Worm (Caenorhabditis elegans) whole organism, young adult: ENCODE measurements around the gene C25E10.10.
A peak's percentile ranks its signal among the peaks of the same experiment; 100 is the strongest.

Experiments
- B0261.1 ChIP-seq: sonication (generic microtip); optimal IDR thresholded peaks from 2 replicates; lab custom pipeline; 2016; ENCODE audit warnings: mild to moderate bottlenecking, missing genetic modification characterization, moderate library complexity, missing compliant biosample characterization
- B0336.3 ChIP-seq: fragments of 200-800 bp; sonication (Bioruptor generic); IDR thresholded peaks from 2 replicates; pipeline ENCODE4 v1.3.6; 2022; ENCODE audit warnings: missing genetic modification characterization, missing compliant biosample characterization
- F22D6.2 ChIP-seq: sonication (generic microtip); optimal IDR thresholded peaks from 2 replicates; lab custom pipeline; 2016; ENCODE audit warnings: mild to moderate bottlenecking, missing genetic modification characterization, missing compliant biosample characterization
- F52B5.7 ChIP-seq: sonication (generic microtip); optimal IDR thresholded peaks from 2 replicates; lab custom pipeline; 2016; ENCODE audit warnings: mild to moderate bottlenecking, missing genetic modification characterization, missing compliant biosample characterization
- F57C9.4 ChIP-seq: sonication (generic microtip); optimal IDR thresholded peaks from 2 replicates; lab custom pipeline; 2017; ENCODE audit warnings: mild to moderate bottlenecking, missing genetic modification characterization, missing compliant biosample characterization
- K12H6.12 ChIP-seq: fragments of 200-800 bp; sonication (Bioruptor generic); optimal IDR thresholded peaks from 2 replicates; lab custom pipeline; 2018; ENCODE audit warnings: mild to moderate bottlenecking, missing genetic modification characterization, missing compliant biosample characterization
- ZK185.1 ChIP-seq: sonication (generic microtip); optimal IDR thresholded peaks from 2 replicates; lab custom pipeline; 2016; ENCODE audit warnings: mild to moderate bottlenecking, missing genetic modification characterization, missing compliant biosample characterization; ENCODE audit not compliant: poor library complexity, severe bottlenecking
- akir-1 ChIP-seq: fragments of 200-800 bp; sonication (Bioruptor generic); optimal IDR thresholded peaks from 2 replicates; lab custom pipeline; 2018; ENCODE audit warnings: mild to moderate bottlenecking, missing genetic modification characterization, moderate library complexity, missing compliant biosample characterization
- ama-1 ChIP-seq, 3 experiments: fragments of 150-350 bp in 1 of 3; sonication (generic microtip) in 2 of 3; optimal IDR thresholded peaks; 2 replicates each; lab custom pipeline; 2014 to 2018; ENCODE audit warnings: missing biosample characterization in 2 of 3, missing genetic modification characterization in 2 of 3, missing genetic modification reagents in 2 of 3
- attf-3 ChIP-seq: fragments of 200-800 bp; sonication (Bioruptor generic); conservative IDR thresholded peaks from 2 replicates; pipeline ENCODE4 v1.3.6; 2022; ENCODE audit warnings: missing genetic modification reagents, missing genetic modification characterization, missing compliant biosample characterization
- attf-5 ChIP-seq: fragments of 200-800 bp; sonication (Bioruptor generic); optimal IDR thresholded peaks from 2 replicates; lab custom pipeline; 2018; ENCODE audit warnings: mild to moderate bottlenecking, missing genetic modification characterization, missing compliant biosample characterization
- cebp-1 ChIP-seq, 2 experiments: fragments of 200-800 bp in 1 of 2; sonication (Bioruptor generic) in 1 of 2; sonication (generic microtip) in 1 of 2; IDR thresholded peaks in 1 of 2; optimal IDR thresholded peaks in 1 of 2; 2 replicates each; pipeline versions ENCODE4 v1.3.6 to Lab custom; 2017 to 2022; ENCODE audit warnings: missing compliant biosample characterization in 2 of 2, missing genetic modification characterization in 2 of 2, mild to moderate bottlenecking in 1 of 2, missing genetic modification reagents in 1 of 2, moderate library complexity in 1 of 2
- cebp-2 ChIP-seq: fragments of 200-800 bp; sonication (Bioruptor generic); IDR thresholded peaks from 2 replicates; pipeline ENCODE4 v1.3.6; 2022; ENCODE audit warnings: missing genetic modification characterization, missing compliant biosample characterization
- dox-1 ChIP-seq: fragments of 200-800 bp; sonication (Bioruptor generic); IDR thresholded peaks from 2 replicates; pipeline ENCODE4 v1.3.6; 2022; ENCODE audit warnings: missing genetic modification reagents, missing genetic modification characterization, missing compliant biosample characterization
- hlh-12 ChIP-seq: sonication (generic microtip); optimal IDR thresholded peaks from 2 replicates; lab custom pipeline; 2016; ENCODE audit warnings: missing genetic modification characterization, missing compliant biosample characterization
- hlh-26 ChIP-seq: fragments of 200-800 bp; sonication (Bioruptor generic); conservative IDR thresholded peaks from 2 replicates; pipeline ENCODE4 v1.3.6; 2022; ENCODE audit warnings: missing genetic modification reagents, missing genetic modification characterization, missing compliant biosample characterization
- madf-3 ChIP-seq: fragments of 200-800 bp; sonication (Bioruptor generic); IDR thresholded peaks from 2 replicates; pipeline ENCODE4 v1.3.6; 2022; ENCODE audit warnings: missing genetic modification reagents, missing genetic modification characterization, missing compliant biosample characterization
- mcd-1 ChIP-seq: fragments of 200-800 bp; sonication (Bioruptor generic); IDR thresholded peaks from 2 replicates; pipeline ENCODE4 v1.3.6; 2022; ENCODE audit warnings: missing genetic modification reagents, missing genetic modification characterization, missing compliant biosample characterization
- nhr-120 ChIP-seq: fragments of 200-800 bp; sonication (Bioruptor generic); IDR thresholded peaks from 2 replicates; pipeline ENCODE4 v1.3.6; 2022; ENCODE audit warnings: missing genetic modification characterization, missing compliant biosample characterization
- nhr-80 ChIP-seq: sonication (generic microtip); optimal IDR thresholded peaks from 2 replicates; lab custom pipeline; 2016; ENCODE audit warnings: missing genetic modification characterization, missing compliant biosample characterization
- pha-4 ChIP-seq: fragments of 150-350 bp; sonication (generic microtip); optimal IDR thresholded peaks from 2 replicates; lab custom pipeline; 2014; ENCODE audit warnings: missing biosample characterization, missing genetic modification reagents, missing genetic modification characterization
- rcor-1 ChIP-seq: fragments of 200-800 bp; sonication (Bioruptor generic); IDR thresholded peaks from 2 replicates; pipeline ENCODE4 v1.3.6; 2022; ENCODE audit warnings: missing genetic modification reagents, missing genetic modification characterization, missing compliant biosample characterization
- snpc-1.1 ChIP-seq: sonication (generic microtip); optimal IDR thresholded peaks from 2 replicates; lab custom pipeline; 2017; ENCODE audit warnings: missing genetic modification characterization, mild to moderate bottlenecking, missing compliant biosample characterization, antibody characterized with exemption, moderate library complexity, missing genotype, missing genetic modification reagents; ENCODE audit not compliant: insufficient read depth
- snpc-1.3 ChIP-seq: sonication (generic microtip); optimal IDR thresholded peaks from 2 replicates; lab custom pipeline; 2017; ENCODE audit warnings: missing genetic modification characterization, mild to moderate bottlenecking, missing compliant biosample characterization, antibody characterized with exemption, moderate library complexity, missing genotype, missing genetic modification reagents; ENCODE audit not compliant: insufficient read depth
- snpc-3.4 ChIP-seq: sonication (generic microtip); optimal IDR thresholded peaks from 2 replicates; lab custom pipeline; 2017; ENCODE audit warnings: missing genetic modification characterization, mild to moderate bottlenecking, missing compliant biosample characterization, antibody characterized with exemption, moderate library complexity, missing genotype, missing genetic modification reagents
- snpc-4 ChIP-seq, 5 experiments: fragments of 150-350 bp in 1 of 5; sonication (generic microtip) in 4 of 5; optimal IDR thresholded peaks; 2 replicates each; lab custom pipeline; 2014 to 2018; ENCODE audit warnings: missing genetic modification characterization in 5 of 5, missing biosample characterization in 3 of 5, antibody characterized with exemption in 2 of 5, mild to moderate bottlenecking in 2 of 5, missing compliant biosample characterization in 2 of 5, missing genotype in 2 of 5, moderate library complexity in 2 of 5, missing genetic modification reagents in 1 of 5
- ztf-22 ChIP-seq: fragments of 200-800 bp; sonication (Bioruptor generic); optimal IDR thresholded peaks from 2 replicates; lab custom pipeline; 2018; ENCODE audit warnings: mild to moderate bottlenecking, missing genetic modification characterization, moderate library complexity, missing compliant biosample characterization
- ztf-25 ChIP-seq: fragments of 200-800 bp; sonication (Bioruptor generic); IDR thresholded peaks from 2 replicates; pipeline ENCODE4 v1.3.6; 2022; ENCODE audit warnings: missing genetic modification reagents, missing genetic modification characterization, missing compliant biosample characterization
- ztf-28 ChIP-seq: fragments of 200-800 bp; sonication (Bioruptor generic); IDR thresholded peaks from 2 replicates; pipeline ENCODE4 v1.3.6; 2022; ENCODE audit warnings: missing genetic modification reagents, missing genetic modification characterization, missing compliant biosample characterization
- ztf-3 ChIP-seq: fragments of 200-800 bp; sonication (Bioruptor generic); optimal IDR thresholded peaks from 2 replicates; lab custom pipeline; 2018; ENCODE audit warnings: mild to moderate bottlenecking, missing genetic modification characterization, missing compliant biosample characterization
- ztf-6 ChIP-seq: fragments of 200-800 bp; sonication (Bioruptor generic); IDR thresholded peaks from 2 replicates; pipeline ENCODE4 v1.3.6; 2022; ENCODE audit warnings: missing genetic modification reagents, missing genetic modification characterization, missing compliant biosample characterization

Gene C25E10.10

DNA sequence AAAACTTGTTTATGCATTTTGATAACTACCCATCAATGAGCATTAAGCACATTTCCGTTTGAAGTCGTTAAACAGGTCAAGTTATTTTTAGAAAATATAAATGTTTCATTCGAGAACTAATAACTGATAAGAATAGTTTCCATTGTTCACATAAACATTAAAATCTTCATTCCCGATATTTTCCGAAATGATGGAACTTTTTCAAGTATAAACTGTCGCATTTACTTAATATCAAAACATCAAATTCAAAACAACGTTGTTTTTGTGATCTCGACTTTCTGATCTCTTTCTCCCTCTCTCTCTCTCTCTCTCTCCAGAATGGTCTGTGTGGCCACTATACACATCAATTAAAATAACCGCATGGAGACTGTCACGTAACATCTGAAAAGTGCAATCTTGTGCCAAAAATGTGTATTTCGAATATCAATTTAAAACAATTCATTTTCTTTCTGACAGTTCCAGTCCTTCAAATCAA, 18.2 kb upstream of the C25E10.10 start:
- TF ChIP-seq nhr-80 (tag; lab: Kevin White, UChicago) (peak; percentile 64), pha-4 (tag; lab: Kevin White, UChicago) (peak; percentile 12), attf-5 (GFP tag; lab: Kevin White, UChicago) (no peak), madf-3 (GFP tag; lab: Robert Waterston, UW) (no peak), ama-1 (optimal IDR thresholded peaks at IDR 0.05; lab: Kevin White, UChicago) (peak; percentile 69), ama-1 (GFP tag; optimal IDR thresholded peaks at IDR 0.05; lab: Kevin White, UChicago) (no peak), B0261.1 (tag; lab: Kevin White, UChicago) (no peak), B0336.3 (GFP tag; lab: Robert Waterston, UW) (peak; percentile 37; the same call in 1 of the 2 replicates), nhr-120 (GFP tag; lab: Robert Waterston, UW) (no peak), F52B5.7 (tag; lab: Kevin White, UChicago) (no peak), attf-3 (GFP tag; lab: Robert Waterston, UW) (no peak), ZK185.1 (tag; lab: Kevin White, UChicago) (peak; percentile 11), cebp-1 (GFP tag; IDR thresholded peaks at IDR 0.05; lab: Robert Waterston, UW) (0 out of 2 replicates have a peak, but pooled peaks have one; percentile 26), cebp-1 (tag; optimal IDR thresholded peaks at IDR 0.05; lab: Kevin White, UChicago) (peak; percentile 32), snpc-3.4 (tag; lab: Kevin White, UChicago) (no peak)

ce11 chrV:9073322-9074038, 17.3 kb upstream of the C25E10.10 start, which contains the start of gene oac-50:
TSS of gene oac-50 (minus strand) at chrV:9073540.
- TF ChIP-seq cebp-1 (GFP tag; IDR thresholded peaks at IDR 0.05; lab: Robert Waterston, UW): no peak
- TF ChIP-seq cebp-1 (tag; optimal IDR thresholded peaks at IDR 0.05; lab: Kevin White, UChicago): peak; percentile 18
- TF ChIP-seq ztf-6 (GFP tag; lab: Robert Waterston, UW): no peak

- TF ChIP-seq F22D6.2 (no peak), akir-1 (GFP tag; lab: Kevin White, UChicago) (no peak), ztf-3 (GFP tag; lab: Kevin White, UChicago) (no peak), rcor-1 (GFP tag; lab: Robert Waterston, UW) (no peak), B0336.3 (GFP tag; lab: Robert Waterston, UW) (no peak), K12H6.12 (tag; lab: Kevin White, UChicago) (no peak), hlh-12 (tag; lab: Kevin White, UChicago) (no peak), madf-3 (GFP tag; lab: Robert Waterston, UW) (no peak), F57C9.4 (tag; lab: Kevin White, UChicago) (no peak), snpc-1.1 (tag; lab: Kevin White, UChicago) (no peak)
Measured at ce11 chrV:9069680-9070079, 13.5 kb upstream of the C25E10.10 start, which contains the start of gene T27E4.5. TSS of gene T27E4.5 (minus strand) at chrV:9069780.

DNA sequence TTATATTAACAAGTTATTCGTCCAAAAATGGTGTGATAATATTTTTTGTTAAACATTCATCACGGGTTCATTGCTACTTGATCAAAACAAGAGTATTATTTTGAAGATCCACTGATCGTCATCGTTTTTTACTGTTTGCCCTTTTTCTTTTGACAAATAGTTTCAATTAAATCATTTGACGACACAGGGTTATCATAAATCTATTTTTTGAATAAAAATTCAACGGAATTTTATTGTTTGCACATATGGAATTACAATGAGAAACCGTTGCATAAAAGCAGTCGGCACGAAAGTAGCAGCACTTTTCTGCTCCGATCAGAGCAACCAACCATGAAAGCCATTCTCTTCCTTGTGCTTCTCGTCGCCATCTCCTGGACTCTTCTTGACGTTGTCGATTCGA, 11.5 kb upstream of the C25E10.10 start, which contains the start of gene fip-2:
TSS of gene fip-2 (plus strand) at position 301 of the 400 bp plus-strand sequence.
- TF ChIP-seq dox-1 (GFP tag; lab: Robert Waterston, UW) (no peak), ztf-22 (GFP tag; lab: Kevin White, UChicago) (no peak), rcor-1 (GFP tag; lab: Robert Waterston, UW) (no peak), snpc-1.3 (tag; lab: Kevin White, UChicago) (no peak), ztf-28 (GFP tag; lab: Robert Waterston, UW) (no peak), cebp-1 (GFP tag; IDR thresholded peaks at IDR 0.05; lab: Robert Waterston, UW) (no peak), cebp-1 (tag; optimal IDR thresholded peaks at IDR 0.05; lab: Kevin White, UChicago) (no peak), mcd-1 (no peak), cebp-2 (GFP tag; lab: Robert Waterston, UW) (no peak), hlh-26 (GFP tag; lab: Robert Waterston, UW) (no peak), ztf-25 (GFP tag; lab: Robert Waterston, UW) (no peak), F57C9.4 (tag; lab: Kevin White, UChicago) (no peak), snpc-4 (GFP tag; optimal IDR thresholded peaks at IDR 0.05; lab: Kevin White, UChicago) (no peak), snpc-4 (tag; optimal IDR thresholded peaks at IDR 0.05; lab: Kevin White, UChicago) (no peak)
